Worm (Caenorhabditis elegans): ENCODE results near the gene col-161.

DNA sequence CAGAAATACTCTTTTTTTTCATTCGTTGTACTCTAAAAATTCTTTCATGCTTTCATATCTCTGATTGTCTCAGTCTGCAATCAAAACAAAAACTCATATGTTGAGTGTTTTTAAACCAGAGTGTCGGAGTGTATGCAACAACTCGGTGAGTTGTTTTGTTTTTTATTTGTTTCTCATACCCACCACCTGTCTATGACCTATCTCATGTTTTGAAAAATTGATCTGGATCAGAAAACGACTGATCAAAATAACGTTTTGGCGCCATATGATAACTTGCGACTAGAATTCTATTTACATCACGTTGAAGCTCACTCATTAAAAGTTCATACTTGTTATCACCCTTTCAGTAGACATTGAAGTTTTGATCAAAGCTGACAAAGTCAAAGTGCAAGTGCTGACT, 19.1 kb downstream of the col-161 start:
- TF ChIP-seq snpc-4 (GFP tag; optimal IDR thresholded peaks at IDR 0.05), result no peak
- TF ChIP-seq snpc-4 (tag; optimal IDR thresholded peaks at IDR 0.05), result no peak
- TF ChIP-seq cebp-2 (GFP tag; IDR thresholded peaks at IDR 0.05), result no peak
- TF ChIP-seq him-1 (tag; optimal IDR thresholded peaks at IDR 0.05), result no peak
- TF ChIP-seq nhr-120 (GFP tag; IDR thresholded peaks at IDR 0.05), result no peak
- no peak for TF ChIP-seq ceh-40 (GFP tag; IDR thresholded peaks at IDR 0.05)
- TF ChIP-seq F57C9.4 (tag; optimal IDR thresholded peaks at IDR 0.05), result no peak
- no peak for TF ChIP-seq efl-1 (GFP tag; optimal IDR thresholded peaks at IDR 0.05)
- TF ChIP-seq ZK185.1 (tag; optimal IDR thresholded peaks at IDR 0.05; ENCODE audit: poor library complexity, severe bottlenecking), result no peak
- no peak for TF ChIP-seq unc-130 (GFP tag; optimal IDR thresholded peaks at IDR 0.05)
- no peak for TF ChIP-seq hmg-20 (GFP tag; IDR thresholded peaks at IDR 0.05)
- TF ChIP-seq zfh-2 (GFP tag; conservative IDR thresholded peaks at IDR 0.05), result no peak
- TF ChIP-seq pha-4 (tag; optimal IDR thresholded peaks at IDR 0.05), result no peak
- no peak for TF ChIP-seq nfya-1 (tag; optimal IDR thresholded peaks at IDR 0.05; ENCODE audit: borderline replicate concordance, insufficient read depth)
- TF ChIP-seq dpl-1 (GFP tag; optimal IDR thresholded peaks at IDR 0.05), result no peak
